Fruit fly (Drosophila melanogaster) whole organism, embryonic: ENCODE results near the gene CG31650.

Source experiments
- ATbp ChIP-seq: fragments of 200-800 bp; sonication (Bioruptor generic); optimal IDR thresholded peaks from 2 replicates; lab custom pipeline; 2017; ENCODE audit warnings: missing biosample characterization, mild to moderate bottlenecking, missing genetic modification characterization, missing genetic modification reagents
- CG10267 ChIP-seq: fragments of 200-800 bp; sonication (Bioruptor generic); optimal IDR thresholded peaks from 2 replicates; lab custom pipeline; 2018; ENCODE audit warnings: missing biosample characterization, mild to moderate bottlenecking, missing genetic modification characterization, moderate library complexity
- CG10366 ChIP-seq: fragments of 200-800 bp; sonication (Bioruptor generic); IDR thresholded peaks from 2 replicates; pipeline ENCODE4 v1.3.6; 2022; ENCODE audit warnings: missing biosample characterization, missing genetic modification characterization
- CG12155 ChIP-seq: fragments of 200-800 bp; sonication (Bioruptor generic); optimal IDR thresholded peaks from 3 replicates; lab custom pipeline; 2016; ENCODE audit warnings: missing biosample characterization, missing genetic modification characterization
- CG12659 ChIP-seq: fragments of 200-800 bp; sonication (Bioruptor generic); optimal IDR thresholded peaks from 3 replicates; lab custom pipeline; 2017; ENCODE audit warnings: mild to moderate bottlenecking, missing biosample characterization, missing genetic modification reagents, missing genetic modification characterization
- CG13123 ChIP-seq: fragments of 200-800 bp; sonication (Bioruptor generic); optimal IDR thresholded peaks from 2 replicates; lab custom pipeline; 2016; ENCODE audit warnings: missing biosample characterization, missing genetic modification characterization
- CG14050 ChIP-seq: fragments of 200-800 bp; sonication (Bioruptor generic); IDR thresholded peaks from 3 replicates; pipeline ENCODE4 v1.3.6; 2022; ENCODE audit warnings: missing biosample characterization, missing genetic modification characterization
- CG14667 ChIP-seq: fragments of 200-800 bp; sonication (Bioruptor generic); IDR thresholded peaks from 2 replicates; pipeline ENCODE4 v1.3.6; 2022; ENCODE audit warnings: missing biosample characterization, missing genetic modification characterization
- CG14710 ChIP-seq: fragments of 200-800 bp; sonication (Bioruptor generic); optimal IDR thresholded peaks from 3 replicates; lab custom pipeline; 2019; ENCODE audit warnings: missing biosample characterization, mild to moderate bottlenecking, missing genetic modification characterization, moderate library complexity
- CG15696 ChIP-seq: fragments of 200-800 bp; sonication (Bioruptor generic); optimal IDR thresholded peaks from 2 replicates; lab custom pipeline; 2019; ENCODE audit warnings: missing biosample characterization, mild to moderate bottlenecking, missing genetic modification characterization, moderate library complexity
- CG1602 ChIP-seq: fragments of 200-800 bp; sonication (Bioruptor generic); optimal IDR thresholded peaks from 3 replicates; lab custom pipeline; 2016; ENCODE audit warnings: missing biosample characterization, missing genetic modification characterization
- CG18476 ChIP-seq: fragments of 200-800 bp; sonication (Bioruptor generic); optimal IDR thresholded peaks from 2 replicates; lab custom pipeline; 2016; ENCODE audit warnings: missing biosample characterization, mild to moderate bottlenecking, missing genetic modification characterization
- CG18619 ChIP-seq: fragments of 200-800 bp; sonication (Bioruptor generic); optimal IDR thresholded peaks from 3 replicates; lab custom pipeline; 2017; ENCODE audit warnings: missing biosample characterization, mild to moderate bottlenecking, missing genetic modification characterization
- CG2678 ChIP-seq: fragments of 200-800 bp; sonication (Bioruptor generic); optimal IDR thresholded peaks from 3 replicates; lab custom pipeline; 2019; ENCODE audit warnings: missing biosample characterization, mild to moderate bottlenecking, missing genetic modification characterization, moderate library complexity
- CG3995 ChIP-seq: fragments of 200-800 bp; sonication (Bioruptor generic); optimal IDR thresholded peaks from 3 replicates; lab custom pipeline; 2016; ENCODE audit warnings: missing biosample characterization, missing genetic modification characterization
- CG43689 ChIP-seq: fragments of 200-800 bp; sonication (Bioruptor generic); IDR thresholded peaks from 2 replicates; pipeline ENCODE4 v1.3.6; 2022; ENCODE audit warnings: missing biosample characterization, missing genetic modification characterization
- CG4730 ChIP-seq: fragments of 200-800 bp; sonication (Bioruptor generic); IDR thresholded peaks from 2 replicates; pipeline ENCODE4 v1.3.6; 2022; ENCODE audit warnings: missing biosample characterization, missing genetic modification characterization
- CG4854 ChIP-seq: fragments of 200-800 bp; sonication (Bioruptor generic); optimal IDR thresholded peaks from 2 replicates; lab custom pipeline; 2016; ENCODE audit warnings: missing biosample characterization, missing genetic modification characterization, inconsistent platforms
- CG6175 ChIP-seq: fragments of 200-800 bp; sonication (Bioruptor generic); IDR thresholded peaks from 3 replicates; pipeline ENCODE4 v1.3.6; 2022; ENCODE audit warnings: missing biosample characterization, missing genetic modification characterization
- CG7928 ChIP-seq: fragments of 200-800 bp; sonication (Bioruptor generic); optimal IDR thresholded peaks from 2 replicates; lab custom pipeline; 2017; ENCODE audit warnings: missing biosample characterization, mild to moderate bottlenecking, missing genetic modification characterization
- CG8089 ChIP-seq: fragments of 200-800 bp; sonication (Bioruptor generic); optimal IDR thresholded peaks from 3 replicates; lab custom pipeline; 2016; ENCODE audit warnings: missing biosample characterization, missing genetic modification characterization
- CHES-1-like ChIP-seq: fragments of 200-800 bp; sonication (Bioruptor generic); optimal IDR thresholded peaks from 2 replicates; lab custom pipeline; 2016; ENCODE audit warnings: missing biosample characterization, missing genetic modification characterization
- Dip2 ChIP-seq: fragments of 200-800 bp; sonication (Bioruptor generic); IDR thresholded peaks from 2 replicates; pipeline ENCODE4 v1.3.6; 2022; ENCODE audit warnings: missing biosample characterization, missing genetic modification characterization
- Dip3 ChIP-seq: fragments of 200-800 bp; sonication (Bioruptor generic); optimal IDR thresholded peaks from 3 replicates; lab custom pipeline; 2016; ENCODE audit warnings: missing biosample characterization, missing genetic modification characterization
- Ets97D ChIP-seq: fragments of 200-800 bp; sonication (Bioruptor generic); optimal IDR thresholded peaks from 3 replicates; lab custom pipeline; 2016; ENCODE audit warnings: missing biosample characterization, missing genetic modification characterization
- Fer1 ChIP-seq: fragments of 200-800 bp; sonication (Bioruptor generic); optimal IDR thresholded peaks from 2 replicates; lab custom pipeline; 2017; ENCODE audit warnings: missing biosample characterization, mild to moderate bottlenecking, missing genetic modification characterization
- HHEX ChIP-seq: fragments of 200-800 bp; sonication (Bioruptor generic); optimal IDR thresholded peaks from 3 replicates; lab custom pipeline; 2017; ENCODE audit warnings: missing biosample characterization, mild to moderate bottlenecking, missing genetic modification characterization, missing genetic modification reagents
- Hr51 ChIP-seq, 2 experiments: fragments of 200-800 bp; sonication (Bioruptor generic); optimal IDR thresholded peaks; 2 replicates in 1 of 2; 3 replicates in 1 of 2; lab custom pipeline; 2016 to 2018; ENCODE audit warnings: missing biosample characterization in 2 of 2, missing genetic modification characterization in 2 of 2, mild to moderate bottlenecking in 1 of 2, moderate library complexity in 1 of 2
- Max ChIP-seq: fragments of 200-800 bp; sonication (Bioruptor generic); optimal IDR thresholded peaks from 2 replicates; lab custom pipeline; 2016; ENCODE audit warnings: missing biosample characterization, mild to moderate bottlenecking, missing genetic modification characterization
- Mes4 ChIP-seq: fragments of 200-800 bp; sonication (Bioruptor generic); optimal IDR thresholded peaks from 2 replicates; lab custom pipeline; 2016; ENCODE audit warnings: missing biosample characterization, missing genetic modification characterization
- Opbp ChIP-seq: fragments of 200-800 bp; sonication (Bioruptor generic); IDR thresholded peaks from 3 replicates; pipeline ENCODE4 v1.3.6; 2022; ENCODE audit warnings: missing biosample characterization, missing genetic modification characterization; ENCODE audit not compliant: partially characterized antibody
- Poxn ChIP-seq: fragments of 200-800 bp; sonication (Bioruptor generic); IDR thresholded peaks from 2 replicates; pipeline ENCODE4 v1.3.6; 2022; ENCODE audit warnings: missing biosample characterization, missing genetic modification characterization
- cad ChIP-seq: fragments of >200 bp; optimal IDR thresholded peaks from 2 replicates; lab custom pipeline; 2017; ENCODE audit warnings: missing biosample characterization, missing genetic modification characterization
- chn ChIP-seq: fragments of 200-800 bp; sonication (Bioruptor generic); optimal IDR thresholded peaks from 2 replicates; lab custom pipeline; 2016; ENCODE audit warnings: missing biosample characterization, missing genetic modification characterization
- dan ChIP-seq: fragments of 200-800 bp; sonication (Bioruptor generic); IDR thresholded peaks from 2 replicates; pipeline ENCODE4 v1.3.6; 2022; ENCODE audit warnings: missing biosample characterization, missing genetic modification characterization
- emc ChIP-seq: fragments of 200-800 bp; sonication (Bioruptor generic); optimal IDR thresholded peaks from 2 replicates; lab custom pipeline; 2016; ENCODE audit warnings: missing biosample characterization, missing genetic modification characterization
- ems ChIP-seq: fragments of 200-800 bp; sonication (Bioruptor generic); optimal IDR thresholded peaks from 3 replicates; lab custom pipeline; 2016; ENCODE audit warnings: missing biosample characterization, missing genetic modification characterization
- en ChIP-seq: fragments of 200-800 bp; sonication (Bioruptor generic); optimal IDR thresholded peaks from 2 replicates; lab custom pipeline; 2016; ENCODE audit warnings: missing biosample characterization, missing genetic modification characterization
- fu2 ChIP-seq: fragments of 200-800 bp; sonication (Bioruptor generic); optimal IDR thresholded peaks from 2 replicates; lab custom pipeline; 2016; ENCODE audit warnings: missing biosample characterization, missing genetic modification characterization
- lab ChIP-seq: fragments of 200-800 bp; sonication (Bioruptor generic); optimal IDR thresholded peaks from 3 replicates; lab custom pipeline; 2017; ENCODE audit warnings: missing biosample characterization, missing genetic modification characterization, mild to moderate bottlenecking, moderate library complexity, missing genetic modification reagents
- lbe ChIP-seq: fragments of 200-800 bp; sonication (Bioruptor generic); optimal IDR thresholded peaks from 2 replicates; lab custom pipeline; 2016; ENCODE audit warnings: missing biosample characterization, mild to moderate bottlenecking, missing genetic modification characterization
- mirr ChIP-seq: fragments of 200-800 bp; sonication (Bioruptor generic); optimal IDR thresholded peaks from 3 replicates; lab custom pipeline; 2018; ENCODE audit warnings: missing biosample characterization, mild to moderate bottlenecking, missing genetic modification characterization
- pros ChIP-seq: fragments of 200-800 bp; sonication (Bioruptor generic); optimal IDR thresholded peaks from 3 replicates; lab custom pipeline; 2019; ENCODE audit warnings: missing biosample characterization, mild to moderate bottlenecking, missing genetic modification characterization, moderate library complexity
- sna ChIP-seq: fragments of 200-800 bp; sonication (Bioruptor generic); IDR thresholded peaks from 2 replicates; pipeline ENCODE4 v1.3.6; 2022; ENCODE audit warnings: missing biosample characterization, missing genetic modification characterization; ENCODE audit not compliant: partially characterized antibody
- so ChIP-seq: fragments of 200-800 bp; sonication (Bioruptor generic); IDR thresholded peaks from 3 replicates; pipeline ENCODE4 v1.3.6; 2022; ENCODE audit warnings: missing biosample characterization, missing genetic modification characterization
- sr ChIP-seq: fragments of 200-800 bp; sonication (Bioruptor generic); IDR thresholded peaks from 3 replicates; pipeline ENCODE4 v1.3.6; 2022; ENCODE audit warnings: missing biosample characterization, missing genetic modification characterization
- stc ChIP-seq: fragments of 200-800 bp; sonication (Bioruptor generic); IDR thresholded peaks from 2 replicates; pipeline ENCODE4 v1.3.6; 2022; ENCODE audit warnings: missing biosample characterization, missing genetic modification characterization
- tin ChIP-seq: fragments of 200-800 bp; sonication (Bioruptor generic); optimal IDR thresholded peaks from 3 replicates; lab custom pipeline; 2016; ENCODE audit warnings: missing biosample characterization, missing genetic modification characterization
- twi ChIP-seq: fragments of 200-800 bp; optimal IDR thresholded peaks from 2 replicates; lab custom pipeline; 2019; ENCODE audit warnings: missing biosample characterization, mild to moderate bottlenecking, missing genetic modification characterization, moderate library complexity
- zen ChIP-seq: fragments of 200-800 bp; sonication (Bioruptor generic); optimal IDR thresholded peaks from 3 replicates; lab custom pipeline; 2018; ENCODE audit warnings: missing biosample characterization, mild to moderate bottlenecking, missing genetic modification characterization, moderate library complexity

The CG31650 gene

DNA sequence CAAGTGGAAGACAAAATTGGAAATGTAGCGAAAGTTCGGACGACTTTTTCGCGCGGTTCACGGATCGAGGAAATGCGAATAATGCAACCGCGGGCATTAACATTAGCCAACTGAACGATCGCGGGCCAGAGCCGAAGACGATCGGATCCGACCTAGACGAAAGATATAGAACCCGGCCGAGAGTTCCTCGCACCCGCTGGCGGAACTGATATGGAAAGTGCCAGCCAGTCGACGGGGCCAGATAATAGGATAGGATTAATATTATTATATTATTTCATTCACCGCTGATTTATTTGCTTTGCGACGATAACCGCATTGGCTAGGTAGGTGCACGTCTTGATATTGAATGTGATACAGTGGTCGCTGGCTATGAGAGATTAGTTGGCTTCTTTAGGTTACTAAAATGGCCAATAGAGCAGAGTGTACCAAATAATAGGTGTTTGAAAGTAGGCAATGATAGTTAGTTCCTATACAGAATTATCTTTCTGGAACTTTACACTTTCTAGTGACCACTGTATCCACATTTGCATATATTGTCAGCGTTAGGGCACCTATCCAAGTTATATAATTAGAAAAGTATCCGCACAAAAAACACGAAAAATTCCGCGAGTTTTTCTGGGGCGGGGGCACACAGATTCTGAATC lies 45.0 kb downstream of the CG31650 start (continued):
- TF ChIP-seq CG1602 (GFP tag; lab: Kevin White, UChicago): no peak
- TF ChIP-seq CG10366: peak; percentile 69
- TF ChIP-seq sr: peak; percentile 22; the same call in 1 of the 3 replicates
- TF ChIP-seq Poxn (GFP tag; lab: Robert Waterston, UW): no peak
- peak; percentile 54 for TF ChIP-seq ATbp (GFP tag; lab: Kevin White, UChicago)
- TF ChIP-seq pros (GFP tag; lab: Kevin White, UChicago): no peak
- peak; percentile 40 for TF ChIP-seq CG3995 (GFP tag; lab: Kevin White, UChicago)
- peak; percentile 65 for TF ChIP-seq CG14667 (GFP tag; lab: Robert Waterston, UW)
- 0 out of 3 replicates have a peak, but pooled peaks have one; percentile 48 for TF ChIP-seq CG6175 (GFP tag; lab: Robert Waterston, UW)
- no peak for TF ChIP-seq twi
- peak; percentile 16 for TF ChIP-seq en (GFP tag; lab: Kevin White, UChicago)
- peak; percentile 70 for TF ChIP-seq CG12155 (GFP tag; lab: Kevin White, UChicago)
- peak; percentile 87 for TF ChIP-seq lab (GFP tag; lab: Kevin White, UChicago)
- peak; percentile 24 for TF ChIP-seq CG14710 (tag; lab: Kevin White, UChicago)
- TF ChIP-seq HHEX: peak; percentile 46
- peak; percentile 64 for TF ChIP-seq stc
- TF ChIP-seq CG14050 (GFP tag; lab: Robert Waterston, UW): 0 out of 3 replicates have a peak, but pooled peaks have one; percentile 22
- TF ChIP-seq lbe (GFP tag; lab: Kevin White, UChicago): no peak
- peak; percentile 48 for TF ChIP-seq CG18619 (GFP tag; lab: Kevin White, UChicago)
- peak; percentile 36 to 64 for TF ChIP-seq Hr51 (GFP tag; optimal IDR thresholded peaks at IDR 0.05; lab: Kevin White, UChicago)
- peak; percentile 69 for TF ChIP-seq tin (GFP tag; lab: Kevin White, UChicago)
- peak; percentile 40 for TF ChIP-seq CG12659 (GFP tag; lab: Kevin White, UChicago)
- peak; percentile 21 for TF ChIP-seq fu2 (GFP tag; lab: Kevin White, UChicago)
- peak; percentile 70; the same call in 1 of the 3 replicates for TF ChIP-seq so (GFP tag; lab: Robert Waterston, UW)
- peak; percentile 58 for TF ChIP-seq CHES-1-like (GFP tag; lab: Kevin White, UChicago)
- peak; percentile 10 for TF ChIP-seq CG10267
- peak; percentile 20 for TF ChIP-seq CG13123 (GFP tag; lab: Kevin White, UChicago)
- TF ChIP-seq dan (GFP tag; lab: Robert Waterston, UW): no peak
- TF ChIP-seq CG43689: peak; percentile 56; the same call in 1 of the 2 replicates
- TF ChIP-seq ems (GFP tag; lab: Kevin White, UChicago): peak; percentile 61
- TF ChIP-seq chn (GFP tag; lab: Kevin White, UChicago): peak; percentile 49
- no peak for TF ChIP-seq cad
- TF ChIP-seq CG15696: peak; percentile 76
- TF ChIP-seq CG7928 (GFP tag; lab: Kevin White, UChicago): peak; percentile 23
- peak; percentile 62 for TF ChIP-seq Dip3 (GFP tag; lab: Kevin White, UChicago)
- no peak for TF ChIP-seq sna
- TF ChIP-seq Opbp (GFP tag; lab: Robert Waterston, UW): no peak
- no peak for TF ChIP-seq CG8089 (GFP tag; lab: Kevin White, UChicago)
- TF ChIP-seq CG4730 (GFP tag; lab: Robert Waterston, UW): peak; percentile 49; the same call in 1 of the 2 replicates
- TF ChIP-seq CG4854: no peak
- no peak for TF ChIP-seq Dip2 (GFP tag; lab: Robert Waterston, UW)
- TF ChIP-seq mirr (GFP tag; lab: Kevin White, UChicago): peak; percentile 11
- no peak for TF ChIP-seq Ets97D
- peak; percentile 39 for TF ChIP-seq emc (GFP tag; lab: Kevin White, UChicago)
- TF ChIP-seq Fer1: peak; percentile 41
- TF ChIP-seq zen (tag; lab: Kevin White, UChicago): no peak
- peak; percentile 56 for TF ChIP-seq Mes4 (GFP tag; lab: Kevin White, UChicago)
- TF ChIP-seq CG2678 (tag; lab: Kevin White, UChicago): peak; percentile 77
- TF ChIP-seq Max (GFP tag; lab: Kevin White, UChicago): peak; percentile 2
- peak; percentile 30 for TF ChIP-seq CG18476 (GFP tag; lab: Kevin White, UChicago)
